Worm (Caenorhabditis elegans) whole organism, L2 larva: ENCODE results near the gene jmjd-3.2.

Experiments used
- C34F6.9 ChIP-seq: fragments of 150-350 bp; optimal IDR thresholded peaks from 2 replicates; lab custom pipeline; 2014; ENCODE audit warnings: missing biosample characterization, missing genetic modification characterization
- F13H6.1 ChIP-seq: sonication (generic microtip); optimal IDR thresholded peaks from 2 replicates; lab custom pipeline; 2016; ENCODE audit warnings: missing genetic modification characterization, missing compliant biosample characterization
- R02D3.7 ChIP-seq: fragments of 150-350 bp; optimal IDR thresholded peaks from 2 replicates; lab custom pipeline; 2014; ENCODE audit warnings: missing biosample characterization, missing genetic modification characterization
- Y55F3AM.14 ChIP-seq: fragments of 200-800 bp; sonication (Bioruptor generic); optimal IDR thresholded peaks from 2 replicates; lab custom pipeline; 2018; ENCODE audit warnings: mild to moderate bottlenecking, missing genetic modification characterization, missing compliant biosample characterization
- ZK546.5 ChIP-seq: sonication (generic microtip); optimal IDR thresholded peaks from 2 replicates; lab custom pipeline; 2017; ENCODE audit warnings: missing biosample characterization, missing genetic modification characterization
- alr-1 ChIP-seq: fragments of 150-350 bp; optimal IDR thresholded peaks from 2 replicates; lab custom pipeline; 2014; ENCODE audit warnings: missing biosample characterization, missing genetic modification characterization
- aly-2 ChIP-seq: fragments of 150-350 bp; optimal IDR thresholded peaks from 2 replicates; lab custom pipeline; 2014; ENCODE audit warnings: missing biosample characterization, missing genetic modification characterization
- ama-1 ChIP-seq: fragments of 150-350 bp; optimal IDR thresholded peaks from 2 replicates; lab custom pipeline; 2018; ENCODE audit warnings: inconsistent platforms
- blmp-1 ChIP-seq: sonication (generic microtip); optimal IDR thresholded peaks from 2 replicates; lab custom pipeline; 2017; ENCODE audit warnings: missing genetic modification characterization, mild to moderate bottlenecking, missing compliant biosample characterization, antibody characterized with exemption, moderate library complexity; ENCODE audit not compliant: insufficient read depth
- ceh-82 ChIP-seq: fragments of 150-350 bp; optimal IDR thresholded peaks from 2 replicates; lab custom pipeline; 2014; ENCODE audit warnings: missing biosample characterization, missing genetic modification characterization
- crh-2 ChIP-seq: sonication (generic microtip); optimal IDR thresholded peaks from 2 replicates; lab custom pipeline; 2017; ENCODE audit warnings: missing biosample characterization, missing genetic modification characterization
- dmd-4 ChIP-seq: sonication (generic microtip); optimal IDR thresholded peaks from 2 replicates; lab custom pipeline; 2017; ENCODE audit warnings: missing biosample characterization, missing genetic modification characterization
- egl-27 ChIP-seq: sonication (generic microtip); optimal IDR thresholded peaks from 3 replicates; lab custom pipeline; 2017; ENCODE audit warnings: missing biosample characterization, missing genetic modification reagents, missing genetic modification characterization
- elt-1 ChIP-seq: fragments of 150-350 bp; optimal IDR thresholded peaks from 2 replicates; lab custom pipeline; 2014; ENCODE audit warnings: missing biosample characterization, missing genetic modification characterization
- elt-3 ChIP-seq: sonication (generic microtip); optimal IDR thresholded peaks from 2 replicates; lab custom pipeline; 2017; ENCODE audit warnings: missing biosample characterization, missing genetic modification characterization
- gmeb-1 ChIP-seq: fragments of 150-350 bp; optimal IDR thresholded peaks from 2 replicates; lab custom pipeline; 2014; ENCODE audit warnings: missing biosample characterization, missing genetic modification characterization
- lin-11 ChIP-seq: fragments of 150-350 bp; sonication (generic microtip); optimal IDR thresholded peaks from 2 replicates; lab custom pipeline; 2014; ENCODE audit warnings: missing biosample characterization, missing genetic modification characterization, inconsistent platforms, mixed read lengths
- lin-13 ChIP-seq: fragments of 150-350 bp; optimal IDR thresholded peaks from 2 replicates; lab custom pipeline; 2014; ENCODE audit warnings: missing biosample characterization, missing genetic modification reagents, missing genetic modification characterization
- lsy-2 ChIP-seq, 2 experiments: fragments of 150-350 bp in 1 of 2; sonication (generic microtip) in 1 of 2; optimal IDR thresholded peaks; 2 replicates each; lab custom pipeline; 2014 to 2017; ENCODE audit warnings: missing biosample characterization in 2 of 2, missing genetic modification characterization in 2 of 2
- mab-5 ChIP-seq: fragments of 150-350 bp; optimal IDR thresholded peaks from 2 replicates; lab custom pipeline; 2014; ENCODE audit warnings: missing biosample characterization, missing genetic modification characterization
- mdl-1 ChIP-seq, 2 experiments: fragments of 150-350 bp in 1 of 2; sonication (generic microtip) in 1 of 2; optimal IDR thresholded peaks; 2 replicates each; lab custom pipeline; 2017; ENCODE audit warnings: missing biosample characterization in 2 of 2, missing genetic modification characterization in 2 of 2
- nhr-10 ChIP-seq: sonication (generic microtip); optimal IDR thresholded peaks from 2 replicates; lab custom pipeline; 2017; ENCODE audit warnings: missing biosample characterization, missing genetic modification characterization
- nhr-11 ChIP-seq: fragments of 150-350 bp; optimal IDR thresholded peaks from 2 replicates; lab custom pipeline; 2014; ENCODE audit warnings: missing biosample characterization, missing genetic modification characterization
- nhr-21 ChIP-seq: fragments of 150-350 bp; optimal IDR thresholded peaks from 2 replicates; lab custom pipeline; 2014; ENCODE audit warnings: missing biosample characterization, missing genetic modification characterization
- nhr-23 ChIP-seq: fragments of 150-350 bp; optimal IDR thresholded peaks from 2 replicates; lab custom pipeline; 2014; ENCODE audit warnings: missing biosample characterization, missing genetic modification reagents, missing genetic modification characterization
- nhr-237 ChIP-seq: fragments of 150-350 bp; optimal IDR thresholded peaks from 2 replicates; lab custom pipeline; 2014; ENCODE audit warnings: missing biosample characterization, missing genetic modification characterization
- nhr-25 ChIP-seq: fragments of 150-350 bp; sonication (generic microtip); optimal IDR thresholded peaks from 3 replicates; lab custom pipeline; 2014; ENCODE audit warnings: missing biosample characterization, missing genetic modification characterization
- peb-1 ChIP-seq: fragments of 150-350 bp; optimal IDR thresholded peaks from 2 replicates; lab custom pipeline; 2014; ENCODE audit warnings: missing biosample characterization, missing genetic modification characterization
- skn-1 ChIP-seq: sonication (generic microtip); optimal IDR thresholded peaks from 2 replicates; lab custom pipeline; 2017; ENCODE audit warnings: missing biosample characterization, missing genetic modification characterization
- sma-9 ChIP-seq, 2 experiments: fragments of 150-350 bp in 1 of 2; sonication (generic microtip) in 1 of 2; optimal IDR thresholded peaks; 2 replicates each; lab custom pipeline; 2014 to 2016; ENCODE audit warnings: missing genetic modification characterization in 2 of 2, mild to moderate bottlenecking in 1 of 2, missing biosample characterization in 1 of 2, missing compliant biosample characterization in 1 of 2, missing genetic modification reagents in 1 of 2, moderate library complexity in 1 of 2
- snpc-4 ChIP-seq: fragments of 150-350 bp; optimal IDR thresholded peaks from 2 replicates; lab custom pipeline; 2014; ENCODE audit warnings: missing biosample characterization, missing genetic modification characterization
- unc-39 ChIP-seq: fragments of 150-350 bp; optimal IDR thresholded peaks from 2 replicates; lab custom pipeline; 2014; ENCODE audit warnings: missing biosample characterization, missing genetic modification characterization
- unc-55 ChIP-seq: fragments of 150-350 bp; sonication (generic microtip); optimal IDR thresholded peaks from 3 replicates; lab custom pipeline; 2014; ENCODE audit warnings: missing biosample characterization, missing genetic modification reagents, missing genetic modification characterization
- unc-62 ChIP-seq: fragments of 150-350 bp; optimal IDR thresholded peaks from 2 replicates; lab custom pipeline; 2014; ENCODE audit warnings: missing biosample characterization, missing genetic modification reagents, missing genetic modification characterization
- zag-1 ChIP-seq: fragments of 150-350 bp; optimal IDR thresholded peaks from 2 replicates; lab custom pipeline; 2014; ENCODE audit warnings: missing biosample characterization, missing genetic modification characterization
- ztf-1 ChIP-seq: fragments of 200-800 bp; sonication (Bioruptor generic); conservative IDR thresholded peaks from 2 replicates; pipeline ENCODE4 v1.3.6; 2022; ENCODE audit warnings: missing genetic modification characterization, missing compliant biosample characterization
- ztf-11 ChIP-seq: sonication (generic microtip); optimal IDR thresholded peaks from 2 replicates; lab custom pipeline; 2017; ENCODE audit warnings: missing biosample characterization, missing genetic modification characterization
- ztf-4 ChIP-seq: fragments of 150-350 bp; optimal IDR thresholded peaks from 2 replicates; lab custom pipeline; 2014; ENCODE audit warnings: missing biosample characterization, missing genetic modification characterization

jmjd-3.2 gene

DNA sequence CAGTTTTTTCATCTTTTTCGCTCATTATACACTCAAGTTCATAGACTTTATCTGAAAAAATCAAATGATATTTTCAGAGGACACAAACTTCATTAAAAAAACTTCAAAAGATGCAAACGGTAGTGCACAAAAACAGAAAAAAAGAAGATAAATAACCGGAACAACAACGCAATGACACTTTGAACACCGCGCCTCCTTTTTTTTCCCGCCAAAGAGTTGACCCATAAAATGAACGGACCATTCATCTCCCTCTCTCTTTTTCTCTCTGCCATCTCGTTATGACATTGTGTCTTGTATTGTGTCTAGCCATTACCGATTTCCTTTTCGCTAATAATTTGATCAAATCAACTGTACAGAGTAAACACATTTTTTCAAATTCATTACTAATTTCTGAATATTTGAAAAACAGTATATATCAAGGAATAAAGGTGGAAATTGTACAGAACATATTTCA lies 26.5 kb upstream of the jmjd-3.2 start, which contains the start of gene F23D12.2:
TSS of gene F23D12.2 (minus strand) at position 51 of the 454 bp plus-strand sequence.
- TF ChIP-seq elt-1 (tag; lab: Kevin White, UChicago) (no peak), nhr-11 (tag; lab: Kevin White, UChicago) (no peak), snpc-4 (tag; lab: Kevin White, UChicago) (no peak), nhr-10 (tag; lab: Kevin White, UChicago) (no peak), dmd-4 (no peak), nhr-21 (no peak), gmeb-1 (tag; lab: Kevin White, UChicago) (no peak)
- TF ChIP-seq, all 48 proteins: peak for 0

DNA sequence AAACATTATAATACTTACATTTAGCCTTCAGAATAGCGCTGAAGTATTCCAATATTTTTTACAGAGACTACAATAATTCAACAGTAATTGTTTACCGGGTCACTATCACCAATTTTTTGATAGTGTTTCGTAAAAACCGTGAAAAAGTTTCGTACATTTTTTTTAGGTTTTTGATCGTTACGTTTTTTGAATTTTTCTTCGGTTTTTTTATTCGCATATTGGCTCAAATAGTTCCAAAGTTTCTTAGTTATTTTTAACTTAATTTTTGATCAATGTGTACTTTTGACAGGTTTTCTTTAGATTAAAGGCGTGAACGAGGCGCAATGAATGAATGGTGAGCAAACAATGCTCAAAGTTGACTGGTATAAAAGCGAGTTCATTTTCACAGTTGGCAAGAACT lies 24.9 kb upstream of the jmjd-3.2 start, which contains the start of gene fipr-3:
TSS of gene fipr-3 (plus strand) at position 301 of the 400 bp plus-strand sequence.
- TF ChIP-seq C34F6.9 (no peak), mdl-1 (tag; optimal IDR thresholded peaks at IDR 0.05; lab: Kevin White, UChicago) (no peak), zag-1 (tag; lab: Kevin White, UChicago) (no peak), nhr-21 (no peak), ama-1 (lab: Kevin White, UChicago) (no peak), lin-11 (tag; lab: Kevin White, UChicago) (no peak), crh-2 (no peak), nhr-237 (no peak), ztf-4 (no peak), unc-55 (no peak), unc-39 (tag; lab: Kevin White, UChicago) (no peak)

DNA sequence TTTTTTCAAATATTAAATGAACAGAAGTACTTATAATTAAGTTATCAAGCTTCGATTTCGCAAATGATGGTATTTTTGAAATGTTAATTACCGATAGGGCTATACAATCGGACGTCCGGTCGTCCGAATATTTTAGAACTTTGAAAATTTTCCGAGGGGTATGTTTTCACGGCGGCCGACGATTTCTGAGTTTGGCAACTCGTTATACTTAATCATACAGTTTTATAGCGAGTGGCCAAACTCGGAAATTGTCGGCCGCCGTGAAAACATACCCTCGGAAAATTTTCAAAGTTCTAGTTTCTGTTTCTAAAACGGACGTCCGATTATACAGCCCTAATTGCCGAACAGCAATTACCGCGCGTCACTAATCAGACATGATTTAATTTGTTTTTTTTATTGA lies 23.8 kb upstream of the jmjd-3.2 start:
- no peak for TF ChIP-seq blmp-1
- no peak for TF ChIP-seq ZK546.5 (tag; lab: Kevin White, UChicago)
- no peak for TF ChIP-seq nhr-11 (tag; lab: Kevin White, UChicago)
- TF ChIP-seq ztf-11 (tag; lab: Kevin White, UChicago): no peak
- TF ChIP-seq aly-2: no peak
- TF ChIP-seq Y55F3AM.14 (GFP tag; lab: Kevin White, UChicago): no peak
- no peak for TF ChIP-seq nhr-237
- TF ChIP-seq elt-1 (tag; lab: Kevin White, UChicago): no peak
- no peak for TF ChIP-seq ztf-1
- no peak for TF ChIP-seq R02D3.7 (tag; lab: Kevin White, UChicago)
- no peak for TF ChIP-seq ceh-82 (tag; lab: Kevin White, UChicago)
- TF ChIP-seq nhr-23 (tag; lab: Kevin White, UChicago): no peak
- no peak for TF ChIP-seq mab-5 (tag; lab: Kevin White, UChicago)
- TF ChIP-seq unc-62 (GFP tag; lab: Kevin White, UChicago): no peak
- no peak for TF ChIP-seq dmd-4
- no peak for TF ChIP-seq unc-55

DNA sequence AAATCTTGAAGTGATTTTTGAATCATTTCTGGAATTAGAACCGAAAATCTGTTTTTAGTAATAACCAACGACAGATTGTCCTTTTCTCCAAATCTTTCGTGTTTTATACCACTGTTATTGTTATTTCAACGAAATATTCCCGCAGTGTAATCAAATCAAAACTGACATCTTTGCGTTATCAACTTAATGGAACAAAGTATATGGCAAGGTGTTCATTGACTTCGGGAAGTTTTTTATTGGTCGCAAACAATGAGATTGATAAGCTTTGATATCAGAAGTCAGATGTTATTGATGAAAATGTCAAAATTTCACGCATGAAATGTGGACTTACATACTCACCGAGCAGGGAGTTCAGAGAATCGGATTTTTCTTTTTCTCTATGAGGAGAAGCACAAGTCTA lies 23.3 kb upstream of the jmjd-3.2 start, which contains the start of gene F23D12.11:
TSS of gene F23D12.11 (minus strand) at position 79 of the 400 bp plus-strand sequence.
- TF ChIP-seq egl-27 (tag; lab: Kevin White, UChicago) (no peak), lsy-2 (tag; optimal IDR thresholded peaks at IDR 0.05; lab: Kevin White, UChicago) (no peak), nhr-21 (no peak), lin-13 (no peak), alr-1 (tag; lab: Kevin White, UChicago) (no peak), ZK546.5 (tag; lab: Kevin White, UChicago) (no peak), nhr-23 (tag; lab: Kevin White, UChicago) (no peak), ztf-11 (tag; lab: Kevin White, UChicago) (no peak), F13H6.1 (tag; lab: Kevin White, UChicago) (no peak), ceh-82 (tag; lab: Kevin White, UChicago) (no peak)

DNA sequence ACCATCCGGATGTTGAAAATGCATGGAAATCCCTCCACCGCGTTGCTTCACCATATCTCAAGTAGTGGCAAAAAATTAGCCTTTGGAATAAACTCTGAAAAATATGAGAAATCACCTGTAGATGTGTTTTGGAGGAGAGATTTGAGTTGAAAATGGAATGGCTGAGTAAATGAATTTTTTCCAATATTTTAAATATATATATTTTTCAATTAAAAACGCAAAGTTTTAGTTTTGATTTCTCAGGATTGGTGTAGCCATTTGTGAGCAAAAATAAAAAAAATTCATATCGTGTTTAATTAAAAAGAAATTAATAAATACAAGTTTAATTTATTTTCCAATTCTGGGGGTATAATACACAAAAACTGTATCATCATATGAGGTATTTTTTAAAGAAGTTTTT lies 20.0 kb upstream of the jmjd-3.2 start, which contains the start of gene F23D12.1:
TSS of gene F23D12.1 (minus strand) at position 101 of the 400 bp plus-strand sequence.
- TF ChIP-seq lsy-2 (tag; optimal IDR thresholded peaks at IDR 0.05; lab: Kevin White, UChicago) (no peak), nhr-10 (tag; lab: Kevin White, UChicago) (no peak), elt-1 (tag; lab: Kevin White, UChicago) (no peak), zag-1 (tag; lab: Kevin White, UChicago) (no peak), sma-9 (GFP tag; optimal IDR thresholded peaks at IDR 0.05; lab: Kevin White, UChicago) (no peak), sma-9 (tag; optimal IDR thresholded peaks at IDR 0.05; lab: Kevin White, UChicago) (no peak), skn-1 (tag; lab: Kevin White, UChicago) (no peak), elt-3 (tag; lab: Kevin White, UChicago) (no peak), dmd-4 (no peak), peb-1 (tag; lab: Kevin White, UChicago) (no peak), nhr-23 (tag; lab: Kevin White, UChicago) (no peak), aly-2 (no peak), ztf-4 (no peak), nhr-11 (tag; lab: Kevin White, UChicago) (no peak), unc-62 (GFP tag; lab: Kevin White, UChicago) (no peak), nhr-25 (tag; lab: Kevin White, UChicago) (no peak), ceh-82 (tag; lab: Kevin White, UChicago) (no peak), ZK546.5 (tag; lab: Kevin White, UChicago) (no peak), crh-2 (no peak)
